Worm (Caenorhabditis elegans) whole organism, young adult: ENCODE measurements around the gene svh-5.

Source experiments
- B0261.1 ChIP-seq: sonication (generic microtip); optimal IDR thresholded peaks from 2 replicates; lab custom pipeline; 2016; ENCODE audit warnings: mild to moderate bottlenecking, missing genetic modification characterization, moderate library complexity, missing compliant biosample characterization
- B0336.3 ChIP-seq: fragments of 200-800 bp; sonication (Bioruptor generic); IDR thresholded peaks from 2 replicates; pipeline ENCODE4 v1.3.6; 2022; ENCODE audit warnings: missing genetic modification characterization, missing compliant biosample characterization
- D2030.7 ChIP-seq: fragments of 200-800 bp; sonication (Bioruptor generic); IDR thresholded peaks from 2 replicates; pipeline ENCODE4 v1.3.6; 2022; ENCODE audit warnings: missing genetic modification reagents, missing genetic modification characterization, missing compliant biosample characterization
- F37B4.10 ChIP-seq: fragments of 200-800 bp; sonication (Bioruptor generic); IDR thresholded peaks from 2 replicates; pipeline ENCODE4 v1.3.6; 2022; ENCODE audit warnings: missing genetic modification characterization, missing compliant biosample characterization
- F49E8.2 ChIP-seq: sonication (generic microtip); optimal IDR thresholded peaks from 3 replicates; lab custom pipeline; 2017; ENCODE audit warnings: missing genetic modification characterization, mild to moderate bottlenecking, missing compliant biosample characterization, antibody characterized with exemption, moderate library complexity; ENCODE audit not compliant: insufficient read depth
- F52B5.7 ChIP-seq: sonication (generic microtip); optimal IDR thresholded peaks from 2 replicates; lab custom pipeline; 2016; ENCODE audit warnings: mild to moderate bottlenecking, missing genetic modification characterization, missing compliant biosample characterization
- F57A8.1 ChIP-seq: fragments of 200-800 bp; sonication (Bioruptor generic); optimal IDR thresholded peaks from 2 replicates; lab custom pipeline; 2018; ENCODE audit warnings: mild to moderate bottlenecking, missing genetic modification characterization, moderate library complexity, missing compliant biosample characterization
- K11D2.4 ChIP-seq: fragments of 200-800 bp; sonication (Bioruptor generic); IDR thresholded peaks from 2 replicates; pipeline ENCODE4 v1.3.6; 2022; ENCODE audit warnings: missing genetic modification reagents, missing genetic modification characterization, missing compliant biosample characterization
- Y56A3A.18 ChIP-seq: fragments of 200-800 bp; sonication (Bioruptor generic); IDR thresholded peaks from 2 replicates; pipeline ENCODE4 v1.3.6; 2022; ENCODE audit warnings: missing genetic modification reagents, missing genetic modification characterization, missing compliant biosample characterization
- Y95B8A.8 ChIP-seq: fragments of 200-800 bp; sonication (Bioruptor generic); IDR thresholded peaks from 2 replicates; pipeline ENCODE4 v1.3.6; 2022; ENCODE audit warnings: missing genetic modification reagents, missing genetic modification characterization, missing compliant biosample characterization
- ZK185.1 ChIP-seq: sonication (generic microtip); optimal IDR thresholded peaks from 2 replicates; lab custom pipeline; 2016; ENCODE audit warnings: mild to moderate bottlenecking, missing genetic modification characterization, missing compliant biosample characterization; ENCODE audit not compliant: poor library complexity, severe bottlenecking
- aptf-2 ChIP-seq: fragments of 200-800 bp; sonication (Bioruptor generic); conservative IDR thresholded peaks from 2 replicates; pipeline ENCODE4 v1.3.6; 2022; ENCODE audit warnings: missing genetic modification reagents, missing genetic modification characterization, missing compliant biosample characterization
- athp-1 ChIP-seq: sonication (generic microtip); optimal IDR thresholded peaks from 2 replicates; lab custom pipeline; 2017; ENCODE audit warnings: mild to moderate bottlenecking, missing genetic modification characterization, missing compliant biosample characterization
- bed-1 ChIP-seq: fragments of 200-800 bp; sonication (Bioruptor generic); IDR thresholded peaks from 2 replicates; pipeline ENCODE4 v1.3.6; 2022; ENCODE audit warnings: missing genetic modification reagents, missing genetic modification characterization, missing compliant biosample characterization
- cebp-1 ChIP-seq, 2 experiments: fragments of 200-800 bp in 1 of 2; sonication (Bioruptor generic) in 1 of 2; sonication (generic microtip) in 1 of 2; IDR thresholded peaks in 1 of 2; optimal IDR thresholded peaks in 1 of 2; 2 replicates each; pipeline versions ENCODE4 v1.3.6 to Lab custom; 2017 to 2022; ENCODE audit warnings: missing compliant biosample characterization in 2 of 2, missing genetic modification characterization in 2 of 2, mild to moderate bottlenecking in 1 of 2, missing genetic modification reagents in 1 of 2, moderate library complexity in 1 of 2
- ceh-27 ChIP-seq: fragments of 200-800 bp; sonication (Bioruptor generic); optimal IDR thresholded peaks from 2 replicates; lab custom pipeline; 2018; ENCODE audit warnings: mild to moderate bottlenecking, missing genetic modification characterization, moderate library complexity, missing compliant biosample characterization
- ceh-58 ChIP-seq: fragments of 200-800 bp; sonication (Bioruptor generic); IDR thresholded peaks from 2 replicates; pipeline ENCODE4 v1.3.6; 2022; ENCODE audit warnings: missing genetic modification characterization, missing compliant biosample characterization
- chd-7 ChIP-seq: sonication (generic microtip); optimal IDR thresholded peaks from 2 replicates; lab custom pipeline; 2016; ENCODE audit warnings: mild to moderate bottlenecking, missing genetic modification characterization, moderate library complexity, missing compliant biosample characterization
- dox-1 ChIP-seq: fragments of 200-800 bp; sonication (Bioruptor generic); IDR thresholded peaks from 2 replicates; pipeline ENCODE4 v1.3.6; 2022; ENCODE audit warnings: missing genetic modification reagents, missing genetic modification characterization, missing compliant biosample characterization
- dpff-1 ChIP-seq: sonication (generic microtip); optimal IDR thresholded peaks from 2 replicates; lab custom pipeline; 2017; ENCODE audit warnings: mild to moderate bottlenecking, missing genetic modification characterization, missing compliant biosample characterization
- efl-1 ChIP-seq: fragments of 150-350 bp; optimal IDR thresholded peaks from 2 replicates; lab custom pipeline; 2014; ENCODE audit warnings: missing biosample characterization, missing genetic modification reagents, missing genetic modification characterization
- egrh-3 ChIP-seq: fragments of 200-800 bp; sonication (Bioruptor generic); IDR thresholded peaks from 2 replicates; pipeline ENCODE4 v1.3.6; 2022; ENCODE audit warnings: missing genetic modification reagents, missing genetic modification characterization, missing compliant biosample characterization
- ekl-4 ChIP-seq: fragments of 200-800 bp; sonication (Bioruptor generic); IDR thresholded peaks from 2 replicates; pipeline ENCODE4 v1.3.6; 2022; ENCODE audit warnings: missing genetic modification reagents, missing genetic modification characterization, missing compliant biosample characterization
- fkh-3 ChIP-seq: sonication (generic microtip); optimal IDR thresholded peaks from 2 replicates; lab custom pipeline; 2016; ENCODE audit warnings: mild to moderate bottlenecking, missing genetic modification characterization, missing compliant biosample characterization
- hlh-26 ChIP-seq: fragments of 200-800 bp; sonication (Bioruptor generic); conservative IDR thresholded peaks from 2 replicates; pipeline ENCODE4 v1.3.6; 2022; ENCODE audit warnings: missing genetic modification reagents, missing genetic modification characterization, missing compliant biosample characterization
- hmg-1.2 ChIP-seq: fragments of 200-800 bp; sonication (Bioruptor generic); IDR thresholded peaks from 2 replicates; pipeline ENCODE4 v1.3.6; 2022; ENCODE audit warnings: missing genetic modification reagents, missing genetic modification characterization, missing compliant biosample characterization
- hrde-1 ChIP-seq: sonication (generic microtip); optimal IDR thresholded peaks from 2 replicates; lab custom pipeline; 2016; ENCODE audit warnings: missing genetic modification characterization, mild to moderate bottlenecking, missing compliant biosample characterization, moderate library complexity, missing genotype, missing genetic modification reagents, borderline replicate concordance
- let-526 ChIP-seq: fragments of 200-800 bp; sonication (Bioruptor generic); IDR thresholded peaks from 2 replicates; pipeline ENCODE4 v1.3.6; 2022; ENCODE audit warnings: missing genetic modification reagents, missing genetic modification characterization, missing compliant biosample characterization
- lin-40 ChIP-seq: sonication (generic microtip); optimal IDR thresholded peaks from 2 replicates; lab custom pipeline; 2016; ENCODE audit warnings: missing genetic modification characterization, mild to moderate bottlenecking, missing compliant biosample characterization, missing genotype, missing genetic modification reagents
- lsl-1 ChIP-seq: fragments of 200-800 bp; sonication (Bioruptor generic); optimal IDR thresholded peaks from 2 replicates; lab custom pipeline; 2018; ENCODE audit warnings: mild to moderate bottlenecking, missing genetic modification characterization, moderate library complexity, missing compliant biosample characterization
- madf-3 ChIP-seq: fragments of 200-800 bp; sonication (Bioruptor generic); IDR thresholded peaks from 2 replicates; pipeline ENCODE4 v1.3.6; 2022; ENCODE audit warnings: missing genetic modification reagents, missing genetic modification characterization, missing compliant biosample characterization
- madf-6 ChIP-seq: fragments of 200-800 bp; sonication (Bioruptor generic); IDR thresholded peaks from 2 replicates; pipeline ENCODE4 v1.3.6; 2022; ENCODE audit warnings: missing genetic modification reagents, missing genetic modification characterization, missing compliant biosample characterization
- mcd-1 ChIP-seq: fragments of 200-800 bp; sonication (Bioruptor generic); IDR thresholded peaks from 2 replicates; pipeline ENCODE4 v1.3.6; 2022; ENCODE audit warnings: missing genetic modification reagents, missing genetic modification characterization, missing compliant biosample characterization
- nfya-1 ChIP-seq: sonication (generic microtip); optimal IDR thresholded peaks from 2 replicates; lab custom pipeline; 2017; ENCODE audit warnings: antibody characterized with exemption, missing compliant biosample characterization, missing genetic modification characterization, borderline replicate concordance; ENCODE audit not compliant: insufficient read depth
- nhr-120 ChIP-seq: fragments of 200-800 bp; sonication (Bioruptor generic); IDR thresholded peaks from 2 replicates; pipeline ENCODE4 v1.3.6; 2022; ENCODE audit warnings: missing genetic modification characterization, missing compliant biosample characterization
- nhr-179 ChIP-seq: sonication (generic microtip); optimal IDR thresholded peaks from 2 replicates; lab custom pipeline; 2016; ENCODE audit warnings: mild to moderate bottlenecking, missing genetic modification characterization, missing compliant biosample characterization
- pbrm-1 ChIP-seq: fragments of 200-800 bp; sonication (Bioruptor generic); IDR thresholded peaks from 2 replicates; pipeline ENCODE4 v1.3.6; 2022; ENCODE audit warnings: missing genetic modification reagents, missing genetic modification characterization, missing compliant biosample characterization
- rpc-1 ChIP-seq, 2 experiments: fragments of 150-350 bp in 1 of 2; sonication (generic microtip) in 1 of 2; optimal IDR thresholded peaks; 2 replicates each; lab custom pipeline; 2014 to 2018; ENCODE audit warnings: missing biosample characterization in 1 of 2, missing genetic modification characterization in 1 of 2, missing genetic modification reagents in 1 of 2, missing genotype in 1 of 2
- snpc-3.4 ChIP-seq: sonication (generic microtip); optimal IDR thresholded peaks from 2 replicates; lab custom pipeline; 2017; ENCODE audit warnings: missing genetic modification characterization, mild to moderate bottlenecking, missing compliant biosample characterization, antibody characterized with exemption, moderate library complexity, missing genotype, missing genetic modification reagents
- snpc-4 ChIP-seq, 5 experiments: fragments of 150-350 bp in 1 of 5; sonication (generic microtip) in 4 of 5; optimal IDR thresholded peaks; 2 replicates each; lab custom pipeline; 2014 to 2018; ENCODE audit warnings: missing genetic modification characterization in 5 of 5, missing biosample characterization in 3 of 5, antibody characterized with exemption in 2 of 5, mild to moderate bottlenecking in 2 of 5, missing compliant biosample characterization in 2 of 5, missing genotype in 2 of 5, moderate library complexity in 2 of 5, missing genetic modification reagents in 1 of 5
- tbp1 ChIP-seq: fragments of 200-800 bp; sonication (Bioruptor generic); optimal IDR thresholded peaks from 2 replicates; lab custom pipeline; 2018; ENCODE audit warnings: mild to moderate bottlenecking, missing genetic modification characterization, missing compliant biosample characterization
- tlf-1 ChIP-seq: fragments of 200-800 bp; sonication (Bioruptor generic); optimal IDR thresholded peaks from 2 replicates; lab custom pipeline; 2018; ENCODE audit warnings: mild to moderate bottlenecking, missing genetic modification characterization, missing compliant biosample characterization
- unc-62 ChIP-seq: fragments of 150-350 bp; optimal IDR thresholded peaks from 2 replicates; lab custom pipeline; 2014; ENCODE audit warnings: missing biosample characterization, missing genetic modification reagents, missing genetic modification characterization
- zfh-2 ChIP-seq: fragments of 200-800 bp; sonication (Bioruptor generic); conservative IDR thresholded peaks from 2 replicates; pipeline ENCODE4 v1.3.6; 2022; ENCODE audit warnings: missing genetic modification reagents, missing genetic modification characterization, missing compliant biosample characterization
- ztf-18 ChIP-seq: sonication (generic microtip); optimal IDR thresholded peaks from 2 replicates; lab custom pipeline; 2016; ENCODE audit warnings: missing genotype, mild to moderate bottlenecking, missing genetic modification characterization, missing compliant biosample characterization

svh-5 gene

DNA sequence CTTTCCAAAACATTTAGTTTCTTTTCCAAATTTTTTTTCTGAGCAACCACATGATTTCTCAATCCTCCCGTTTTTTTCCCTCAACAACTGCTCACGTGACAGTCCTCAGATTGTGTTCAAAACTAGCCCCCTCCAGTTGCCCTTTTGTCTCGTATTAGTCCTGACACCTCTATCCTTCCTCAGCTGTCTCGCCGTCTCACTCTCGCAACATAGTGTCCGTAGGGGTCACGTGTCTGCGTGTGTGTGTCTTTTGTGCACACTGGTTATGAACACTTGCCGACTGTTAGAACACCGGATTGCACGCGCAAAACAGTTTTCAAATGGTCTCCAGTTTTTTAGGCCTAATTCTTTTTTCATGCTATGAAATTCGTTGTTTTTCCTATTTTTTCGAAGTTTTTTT, 12.4 kb downstream of the svh-5 start (continued):
- no peak for TF ChIP-seq hlh-26 (GFP tag; lab: Robert Waterston, UW)
- TF ChIP-seq Y56A3A.18 (GFP tag; lab: Robert Waterston, UW): no peak
- TF ChIP-seq pbrm-1: 0 out of 2 replicates have a peak, but pooled peaks have one; percentile 47
- peak; percentile 52 for TF ChIP-seq mcd-1
- TF ChIP-seq ceh-58: no peak
- TF ChIP-seq nhr-179: no peak
- peak; percentile 60; the same call in 1 of the 2 replicates for TF ChIP-seq hmg-1.2 (GFP tag; lab: Robert Waterston, UW)
- no peak for TF ChIP-seq madf-6 (GFP tag; lab: Robert Waterston, UW)
- peak; percentile 82 for TF ChIP-seq ceh-27
- no peak for TF ChIP-seq lsl-1
- TF ChIP-seq K11D2.4: peak; percentile 81
- no peak for TF ChIP-seq B0336.3
- peak; percentile 16 for TF ChIP-seq tbp1 (GFP tag; lab: Kevin White, UChicago)
- TF ChIP-seq B0261.1 (tag; lab: Kevin White, UChicago): no peak
- TF ChIP-seq rpc-1 (optimal IDR thresholded peaks at IDR 0.05; lab: Kevin White, UChicago): no peak
- no peak for TF ChIP-seq rpc-1 (tag; optimal IDR thresholded peaks at IDR 0.05; lab: Kevin White, UChicago)
- no peak for TF ChIP-seq athp-1 (tag; lab: Kevin White, UChicago)
- TF ChIP-seq fkh-3: no peak
- no peak for TF ChIP-seq hrde-1 (tag; lab: Kevin White, UChicago)
- TF ChIP-seq nfya-1 (tag; lab: Kevin White, UChicago): no peak
- TF ChIP-seq snpc-4 (GFP tag; optimal IDR thresholded peaks at IDR 0.05; lab: Kevin White, UChicago): no peak
- peak in 2 of 4 experiments; percentile 38 to 40 for TF ChIP-seq snpc-4 (tag; optimal IDR thresholded peaks at IDR 0.05; lab: Kevin White, UChicago)
- peak; percentile 60 for TF ChIP-seq chd-7 (tag; lab: Kevin White, UChicago)
- TF ChIP-seq lin-40 (tag; lab: Kevin White, UChicago): peak; percentile 58
- no peak for TF ChIP-seq dox-1 (GFP tag; lab: Robert Waterston, UW)
- TF ChIP-seq tlf-1 (GFP tag; lab: Kevin White, UChicago): peak; percentile 17

ce11 chrX:15362152-15362922, 15.3 kb downstream of the svh-5 start:
- no peak for TF ChIP-seq fkh-3
- no peak for TF ChIP-seq ekl-4 (GFP tag; lab: Robert Waterston, UW)
- no peak for TF ChIP-seq Y95B8A.8
- peak; percentile 31; the same call in 1 of the 2 replicates for TF ChIP-seq egrh-3 (GFP tag; lab: Robert Waterston, UW)
- 0 out of 2 replicates have a peak, but pooled peaks have one; percentile 11 for TF ChIP-seq madf-3
- no peak for TF ChIP-seq F52B5.7 (tag; lab: Kevin White, UChicago)
- no peak for TF ChIP-seq ztf-18 (tag; lab: Kevin White, UChicago)
- TF ChIP-seq snpc-3.4: no peak
- no peak for TF ChIP-seq let-526 (GFP tag; lab: Robert Waterston, UW)
- TF ChIP-seq nhr-120: 0 out of 2 replicates have a peak, but pooled peaks have one; percentile 75
- no peak for TF ChIP-seq aptf-2
- no peak for TF ChIP-seq ZK185.1 (tag; lab: Kevin White, UChicago)
- no peak for TF ChIP-seq F49E8.2
- no peak for TF ChIP-seq cebp-1 (GFP tag; IDR thresholded peaks at IDR 0.05; lab: Robert Waterston, UW)
- TF ChIP-seq cebp-1 (tag; optimal IDR thresholded peaks at IDR 0.05; lab: Kevin White, UChicago): peak; percentile 23
- TF ChIP-seq D2030.7 (GFP tag; lab: Robert Waterston, UW): no peak
- no peak for TF ChIP-seq tbp1 (GFP tag; lab: Kevin White, UChicago)
- no peak for TF ChIP-seq unc-62 (GFP tag; lab: Kevin White, UChicago)
- no peak for TF ChIP-seq lsl-1
- peak; percentile 89 for TF ChIP-seq zfh-2 (GFP tag; lab: Robert Waterston, UW)
- no peak for TF ChIP-seq F57A8.1 (GFP tag; lab: Kevin White, UChicago)
- no peak for TF ChIP-seq F37B4.10
- TF ChIP-seq bed-1 (GFP tag; lab: Robert Waterston, UW): 0 out of 2 replicates have a peak, but pooled peaks have one; percentile 29
- TF ChIP-seq dpff-1 (tag; lab: Kevin White, UChicago): peak; percentile 19
- no peak for TF ChIP-seq efl-1 (GFP tag; lab: Kevin White, UChicago)
